Worm (Caenorhabditis elegans): ENCODE measurements around the gene F14H12.2.

ce11 chrX:4373123-4373522 is 22.8 kb downstream of the F14H12.2 start, which contains the start of gene R160.6:
- TF ChIP-seq ztf-11 (tag; optimal IDR thresholded peaks at IDR 0.05) (no peak), ets-5 (GFP tag; IDR thresholded peaks at IDR 0.05) (no peak), ama-1 (optimal IDR thresholded peaks at IDR 0.05) (no peak), pag-3 (tag; optimal IDR thresholded peaks at IDR 0.05; ENCODE audit: borderline replicate concordance, insufficient read depth) (no peak), dpl-1 (GFP tag; optimal IDR thresholded peaks at IDR 0.05) (no peak), unc-130 (tag; optimal IDR thresholded peaks at IDR 0.05) (no peak), elt-2 (tag; optimal IDR thresholded peaks at IDR 0.05) (no peak)

Measured in whole organism, L1 larva.